Worm (Caenorhabditis elegans) whole organism, young adult: ENCODE data around the gene C05C9.3.

Experiments used
- B0035.1 ChIP-seq: sonication (generic microtip); optimal IDR thresholded peaks from 2 replicates; lab custom pipeline; 2016; ENCODE audit warnings: missing genetic modification characterization, mild to moderate bottlenecking, missing compliant biosample characterization, missing genotype, missing genetic modification reagents
- F39B2.1 ChIP-seq: fragments of 200-800 bp; sonication (Bioruptor generic); IDR thresholded peaks from 2 replicates; pipeline ENCODE4 v1.3.6; 2022; ENCODE audit warnings: missing genetic modification reagents, missing genetic modification characterization, missing compliant biosample characterization
- K11D2.4 ChIP-seq: fragments of 200-800 bp; sonication (Bioruptor generic); IDR thresholded peaks from 2 replicates; pipeline ENCODE4 v1.3.6; 2022; ENCODE audit warnings: missing genetic modification reagents, missing genetic modification characterization, missing compliant biosample characterization
- T26A5.8 ChIP-seq: sonication (generic microtip); optimal IDR thresholded peaks from 2 replicates; lab custom pipeline; 2016; ENCODE audit warnings: missing genetic modification characterization, missing compliant biosample characterization
- ama-1 ChIP-seq, 3 experiments: fragments of 150-350 bp in 1 of 3; sonication (generic microtip) in 2 of 3; optimal IDR thresholded peaks; 2 replicates each; lab custom pipeline; 2014 to 2018; ENCODE audit warnings: missing biosample characterization in 2 of 3, missing genetic modification characterization in 2 of 3, missing genetic modification reagents in 2 of 3
- ceh-100 ChIP-seq: fragments of 200-800 bp; sonication (Bioruptor generic); IDR thresholded peaks from 2 replicates; pipeline ENCODE4 v1.3.6; 2022; ENCODE audit warnings: missing genetic modification reagents, missing genetic modification characterization, missing compliant biosample characterization
- ceh-79 ChIP-seq: sonication (generic microtip); optimal IDR thresholded peaks from 2 replicates; lab custom pipeline; 2017; ENCODE audit warnings: mild to moderate bottlenecking, missing genetic modification characterization, missing compliant biosample characterization
- chd-7 ChIP-seq: sonication (generic microtip); optimal IDR thresholded peaks from 2 replicates; lab custom pipeline; 2016; ENCODE audit warnings: mild to moderate bottlenecking, missing genetic modification characterization, moderate library complexity, missing compliant biosample characterization
- die-1 ChIP-seq: sonication (generic microtip); optimal IDR thresholded peaks from 2 replicates; lab custom pipeline; 2016; ENCODE audit warnings: missing genotype, mild to moderate bottlenecking, missing genetic modification characterization, missing compliant biosample characterization
- dpff-1 ChIP-seq: sonication (generic microtip); optimal IDR thresholded peaks from 2 replicates; lab custom pipeline; 2017; ENCODE audit warnings: mild to moderate bottlenecking, missing genetic modification characterization, missing compliant biosample characterization
- egl-18 ChIP-seq: fragments of 200-800 bp; sonication (Bioruptor generic); IDR thresholded peaks from 2 replicates; pipeline ENCODE4 v1.3.6; 2022; ENCODE audit warnings: missing genetic modification reagents, missing genetic modification characterization, missing compliant biosample characterization
- egrh-3 ChIP-seq: fragments of 200-800 bp; sonication (Bioruptor generic); IDR thresholded peaks from 2 replicates; pipeline ENCODE4 v1.3.6; 2022; ENCODE audit warnings: missing genetic modification reagents, missing genetic modification characterization, missing compliant biosample characterization
- him-1 ChIP-seq: sonication (generic microtip); optimal IDR thresholded peaks from 2 replicates; lab custom pipeline; 2016; ENCODE audit warnings: missing genotype, missing genetic modification reagents, missing genetic modification characterization, missing compliant biosample characterization
- hlh-26 ChIP-seq: fragments of 200-800 bp; sonication (Bioruptor generic); conservative IDR thresholded peaks from 2 replicates; pipeline ENCODE4 v1.3.6; 2022; ENCODE audit warnings: missing genetic modification reagents, missing genetic modification characterization, missing compliant biosample characterization
- hmg-1.2 ChIP-seq: fragments of 200-800 bp; sonication (Bioruptor generic); IDR thresholded peaks from 2 replicates; pipeline ENCODE4 v1.3.6; 2022; ENCODE audit warnings: missing genetic modification reagents, missing genetic modification characterization, missing compliant biosample characterization
- hmg-20 ChIP-seq: fragments of 200-800 bp; sonication (Bioruptor generic); IDR thresholded peaks from 2 replicates; pipeline ENCODE4 v1.3.6; 2022; ENCODE audit warnings: missing genetic modification reagents, missing genetic modification characterization, missing compliant biosample characterization
- let-607 ChIP-seq, 2 experiments: fragments of 200-800 bp in 1 of 2; sonication (Bioruptor generic) in 1 of 2; sonication (generic microtip) in 1 of 2; optimal IDR thresholded peaks; 2 replicates each; lab custom pipeline; 2016 to 2018; ENCODE audit warnings: mild to moderate bottlenecking in 2 of 2, missing compliant biosample characterization in 2 of 2, missing genetic modification characterization in 2 of 2, moderate library complexity in 2 of 2, missing genotype in 1 of 2
- lsy-27 ChIP-seq: sonication (generic microtip); optimal IDR thresholded peaks from 2 replicates; lab custom pipeline; 2017; ENCODE audit warnings: missing genetic modification characterization, mild to moderate bottlenecking, missing compliant biosample characterization, antibody characterized with exemption, missing genotype, borderline replicate concordance; ENCODE audit not compliant: insufficient read depth
- madf-10 ChIP-seq: sonication (generic microtip); optimal IDR thresholded peaks from 2 replicates; lab custom pipeline; 2016; ENCODE audit warnings: mild to moderate bottlenecking, missing genetic modification characterization, missing compliant biosample characterization
- madf-8 ChIP-seq: fragments of 200-800 bp; sonication (Bioruptor generic); conservative IDR thresholded peaks from 2 replicates; pipeline ENCODE4 v1.3.6; 2022; ENCODE audit warnings: missing genetic modification reagents, missing genetic modification characterization, missing compliant biosample characterization
- mcd-1 ChIP-seq: fragments of 200-800 bp; sonication (Bioruptor generic); IDR thresholded peaks from 2 replicates; pipeline ENCODE4 v1.3.6; 2022; ENCODE audit warnings: missing genetic modification reagents, missing genetic modification characterization, missing compliant biosample characterization
- nhr-27 ChIP-seq: fragments of 200-800 bp; sonication (Bioruptor generic); optimal IDR thresholded peaks from 2 replicates; lab custom pipeline; 2018; ENCODE audit warnings: mild to moderate bottlenecking, missing genetic modification characterization, moderate library complexity, missing compliant biosample characterization
- nhr-80 ChIP-seq: sonication (generic microtip); optimal IDR thresholded peaks from 2 replicates; lab custom pipeline; 2016; ENCODE audit warnings: missing genetic modification characterization, missing compliant biosample characterization
- nhr-90 ChIP-seq: sonication (generic microtip); optimal IDR thresholded peaks from 2 replicates; lab custom pipeline; 2016; ENCODE audit warnings: missing genotype, mild to moderate bottlenecking, missing genetic modification characterization, missing compliant biosample characterization
- rcor-1 ChIP-seq: fragments of 200-800 bp; sonication (Bioruptor generic); IDR thresholded peaks from 2 replicates; pipeline ENCODE4 v1.3.6; 2022; ENCODE audit warnings: missing genetic modification reagents, missing genetic modification characterization, missing compliant biosample characterization
- repo-1 ChIP-seq: sonication (generic microtip); optimal IDR thresholded peaks from 2 replicates; lab custom pipeline; 2017; ENCODE audit warnings: mild to moderate bottlenecking, missing genetic modification characterization, missing compliant biosample characterization
- sdz-38 ChIP-seq: sonication (generic microtip); optimal IDR thresholded peaks from 2 replicates; lab custom pipeline; 2016; ENCODE audit warnings: missing genotype, missing genetic modification characterization, missing compliant biosample characterization
- snpc-1.1 ChIP-seq: sonication (generic microtip); optimal IDR thresholded peaks from 2 replicates; lab custom pipeline; 2017; ENCODE audit warnings: missing genetic modification characterization, mild to moderate bottlenecking, missing compliant biosample characterization, antibody characterized with exemption, moderate library complexity, missing genotype, missing genetic modification reagents; ENCODE audit not compliant: insufficient read depth
- snpc-4 ChIP-seq, 5 experiments: fragments of 150-350 bp in 1 of 5; sonication (generic microtip) in 4 of 5; optimal IDR thresholded peaks; 2 replicates each; lab custom pipeline; 2014 to 2018; ENCODE audit warnings: missing genetic modification characterization in 5 of 5, missing biosample characterization in 3 of 5, antibody characterized with exemption in 2 of 5, mild to moderate bottlenecking in 2 of 5, missing compliant biosample characterization in 2 of 5, missing genotype in 2 of 5, moderate library complexity in 2 of 5, missing genetic modification reagents in 1 of 5
- zfh-2 ChIP-seq: fragments of 200-800 bp; sonication (Bioruptor generic); conservative IDR thresholded peaks from 2 replicates; pipeline ENCODE4 v1.3.6; 2022; ENCODE audit warnings: missing genetic modification reagents, missing genetic modification characterization, missing compliant biosample characterization
- ztf-28 ChIP-seq: fragments of 200-800 bp; sonication (Bioruptor generic); IDR thresholded peaks from 2 replicates; pipeline ENCODE4 v1.3.6; 2022; ENCODE audit warnings: missing genetic modification reagents, missing genetic modification characterization, missing compliant biosample characterization

The C05C9.3 gene

ce11 chrX:11152720-11153119 is at the start of gene C05C9.3, which contains the start of gene C05C9.2:
Gene C05C9.3, minus strand, starts transcription at chrX:11152820.
Gene C05C9.2, plus strand, starts transcription at chrX:11153065.
- no peak for TF ChIP-seq nhr-80 (tag; lab: Kevin White, UChicago)
- TF ChIP-seq snpc-1.1: no peak
- no peak for TF ChIP-seq sdz-38
- no peak for TF ChIP-seq madf-8
- TF ChIP-seq rcor-1 (GFP tag; lab: Robert Waterston, UW): no peak
- no peak for TF ChIP-seq dpff-1
- TF ChIP-seq ceh-79: no peak
- TF ChIP-seq egl-18: no peak
- no peak for TF ChIP-seq ama-1 (optimal IDR thresholded peaks at IDR 0.05; lab: Kevin White, UChicago)
- no peak for TF ChIP-seq ama-1 (GFP tag; optimal IDR thresholded peaks at IDR 0.05; lab: Kevin White, UChicago)
- no peak for TF ChIP-seq ceh-100 (GFP tag; lab: Robert Waterston, UW)
- TF ChIP-seq hmg-1.2 (GFP tag; lab: Robert Waterston, UW): no peak
- no peak for TF ChIP-seq nhr-90 (tag; lab: Kevin White, UChicago)
- TF ChIP-seq chd-7: no peak
- TF ChIP-seq hlh-26: no peak
- no peak for TF ChIP-seq zfh-2 (GFP tag; lab: Robert Waterston, UW)
- TF ChIP-seq repo-1: no peak

- TF ChIP-seq zfh-2 (GFP tag; lab: Robert Waterston, UW): peak; percentile 72
- 0 out of 2 replicates have a peak, but pooled peaks have one; percentile 31 for TF ChIP-seq mcd-1 (GFP tag; lab: Robert Waterston, UW)
- peak; percentile 88; the same call in 1 of the 2 replicates for TF ChIP-seq egrh-3 (GFP tag; lab: Robert Waterston, UW)
Measured at ce11 chrX:11201915-11202314, 49.3 kb upstream of the C05C9.3 start.

ce11 chrX:11201165-11201564 is 48.5 kb upstream of the C05C9.3 start, which contains the start of gene col-179:
Gene col-179, plus strand, starts transcription at chrX:11201465.
- TF ChIP-seq nhr-27 (tag; lab: Kevin White, UChicago) (no peak), snpc-4 (GFP tag; optimal IDR thresholded peaks at IDR 0.05; lab: Kevin White, UChicago) (no peak), snpc-4 (tag; optimal IDR thresholded peaks at IDR 0.05; lab: Kevin White, UChicago) (no peak), lsy-27 (tag; lab: Kevin White, UChicago) (no peak), let-607 (tag; optimal IDR thresholded peaks at IDR 0.05; lab: Kevin White, UChicago) (no peak), him-1 (tag; lab: Kevin White, UChicago) (no peak), die-1 (tag; lab: Kevin White, UChicago) (no peak), mcd-1 (GFP tag; lab: Robert Waterston, UW) (no peak), F39B2.1 (GFP tag; lab: Robert Waterston, UW) (no peak), chd-7 (no peak), nhr-80 (tag; lab: Kevin White, UChicago) (no peak), B0035.1 (no peak), madf-10 (tag; lab: Kevin White, UChicago) (no peak), T26A5.8 (tag; lab: Kevin White, UChicago) (no peak), K11D2.4 (GFP tag; lab: Robert Waterston, UW) (no peak), hmg-20 (GFP tag; lab: Robert Waterston, UW) (no peak)
- TF ChIP-seq, all 124 proteins: peak for 0

ce11 chrX:11199833-11200232 is 47.2 kb upstream of the C05C9.3 start:
- 0 out of 2 replicates have a peak, but pooled peaks have one; percentile 51 for TF ChIP-seq ztf-28 (GFP tag; lab: Robert Waterston, UW)
- TF ChIP-seq egrh-3 (GFP tag; lab: Robert Waterston, UW): peak; percentile 85; the same call in 1 of the 2 replicates
- TF ChIP-seq zfh-2 (GFP tag; lab: Robert Waterston, UW): peak; percentile 68; the same call in 1 of the 2 replicates
